Worm (Caenorhabditis elegans): ENCODE data around the gene nipa-1.

- TF ChIP-seq F33H1.4 (GFP tag; IDR thresholded peaks at IDR 0.05) (no peak), ama-1 (optimal IDR thresholded peaks at IDR 0.05) (no peak), ama-1 (GFP tag; optimal IDR thresholded peaks at IDR 0.05) (no peak), attf-5 (GFP tag; optimal IDR thresholded peaks at IDR 0.05) (no peak), T07F8.4 (tag; optimal IDR thresholded peaks at IDR 0.05) (no peak), snpc-4 (GFP tag; optimal IDR thresholded peaks at IDR 0.05) (no peak), snpc-4 (tag; optimal IDR thresholded peaks at IDR 0.05) (no peak), let-526 (GFP tag; IDR thresholded peaks at IDR 0.05) (no peak), unc-62 (GFP tag; optimal IDR thresholded peaks at IDR 0.05) (no peak), K11D2.4 (GFP tag; IDR thresholded peaks at IDR 0.05) (no peak), aptf-2 (GFP tag; conservative IDR thresholded peaks at IDR 0.05) (no peak), ceh-79 (tag; optimal IDR thresholded peaks at IDR 0.05) (no peak), sptf-2 (GFP tag; optimal IDR thresholded peaks at IDR 0.05) (no peak), madf-6 (GFP tag; IDR thresholded peaks at IDR 0.05) (no peak)
Observed at ce11 chrIII:3108804-3109203, 18.1 kb downstream of the nipa-1 start.
